Worm (Caenorhabditis elegans): Measurements from ENCODE around the gene pck-3.

The pck-3 gene

DNA sequence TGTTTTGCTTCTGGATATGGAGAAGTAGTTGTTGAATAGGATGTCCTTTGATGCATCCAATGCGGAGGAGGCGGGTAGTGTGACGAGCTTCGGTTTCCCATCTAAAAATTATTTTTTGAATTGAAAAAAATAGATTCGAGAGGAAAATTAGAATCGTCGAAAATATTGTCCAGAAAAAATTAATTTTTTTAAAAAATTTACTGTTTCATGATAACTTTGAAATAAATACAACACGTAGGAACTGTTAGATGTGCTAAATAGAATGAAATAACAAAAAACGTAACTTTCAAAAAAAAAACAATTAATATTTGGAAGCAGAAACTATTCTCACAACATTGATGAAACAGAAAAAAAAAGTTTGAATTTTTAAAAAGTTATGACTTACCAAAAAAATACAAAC is 36.6 kb upstream of the pck-3 start, which contains the start of gene C06E7.4:
Gene C06E7.4, minus strand, starts transcription at position 101 of the 400 bp plus-strand sequence.
- no peak for TF ChIP-seq hmg-11 (tag; optimal IDR thresholded peaks at IDR 0.05)
- TF ChIP-seq pha-4 (tag; optimal IDR thresholded peaks at IDR 0.05): no peak
- TF ChIP-seq egl-5 (tag; optimal IDR thresholded peaks at IDR 0.05): no peak
- no peak for TF ChIP-seq ceh-28 (tag; optimal IDR thresholded peaks at IDR 0.05)
- no peak for TF ChIP-seq snpc-4 (tag; optimal IDR thresholded peaks at IDR 0.05)
- TF ChIP-seq elt-3 (tag; optimal IDR thresholded peaks at IDR 0.05): no peak
- no peak for TF ChIP-seq elt-2 (tag; optimal IDR thresholded peaks at IDR 0.05)
- no peak for TF ChIP-seq nhr-76 (tag; optimal IDR thresholded peaks at IDR 0.05)
- no peak for TF ChIP-seq lsy-12 (tag; optimal IDR thresholded peaks at IDR 0.05)
- TF ChIP-seq nhr-67 (tag; optimal IDR thresholded peaks at IDR 0.05): no peak
- TF ChIP-seq mml-1 (tag; optimal IDR thresholded peaks at IDR 0.05): no peak
- TF ChIP-seq unc-62 (GFP tag; optimal IDR thresholded peaks at IDR 0.05): no peak
- TF ChIP-seq ztf-4 (tag; optimal IDR thresholded peaks at IDR 0.05): no peak
- no peak for TF ChIP-seq R02D3.7 (tag; optimal IDR thresholded peaks at IDR 0.05)
- TF ChIP-seq nhr-12 (tag; optimal IDR thresholded peaks at IDR 0.05): no peak
- no peak for TF ChIP-seq jun-1 (tag; optimal IDR thresholded peaks at IDR 0.05)
- no peak for TF ChIP-seq lin-39 (tag; optimal IDR thresholded peaks at IDR 0.05)
- TF ChIP-seq egl-27 (tag; optimal IDR thresholded peaks at IDR 0.05): no peak
- TF ChIP-seq ceh-82 (tag; optimal IDR thresholded peaks at IDR 0.05): no peak
- no peak for TF ChIP-seq tbx-2 (tag; optimal IDR thresholded peaks at IDR 0.05)

DNA sequence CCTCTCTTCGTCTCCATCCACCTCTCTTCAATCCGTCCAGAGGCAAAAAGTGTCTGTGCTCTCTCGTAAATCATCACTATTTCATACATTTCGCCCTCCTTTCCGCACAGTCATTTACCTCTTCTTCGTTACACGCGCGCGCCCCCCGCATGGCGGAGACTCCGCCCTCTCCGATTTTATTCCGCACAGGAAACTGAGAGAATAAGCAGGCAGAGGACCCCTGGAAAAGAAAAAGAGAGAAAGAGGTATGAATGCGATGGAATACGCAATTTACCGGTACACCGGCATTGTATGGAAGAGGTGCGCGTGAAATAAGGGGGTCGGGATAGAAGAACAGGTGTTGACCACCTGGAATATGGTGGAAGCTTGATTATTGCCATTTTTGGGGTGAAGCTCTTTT is 35.7 kb upstream of the pck-3 start:
- TF ChIP-seq nhr-76 (tag; optimal IDR thresholded peaks at IDR 0.05): no peak
- TF ChIP-seq ceh-28 (tag; optimal IDR thresholded peaks at IDR 0.05): no peak
- TF ChIP-seq zag-1 (tag; optimal IDR thresholded peaks at IDR 0.05): no peak
- no peak for TF ChIP-seq sea-2 (GFP tag; optimal IDR thresholded peaks at IDR 0.05)
- TF ChIP-seq R02D3.7 (tag; optimal IDR thresholded peaks at IDR 0.05): no peak
- TF ChIP-seq fkh-2 (tag; optimal IDR thresholded peaks at IDR 0.05): no peak
- TF ChIP-seq nhr-67 (tag; optimal IDR thresholded peaks at IDR 0.05): no peak
- TF ChIP-seq ama-1 (optimal IDR thresholded peaks at IDR 0.05): no peak
- TF ChIP-seq nfya-1 (tag; optimal IDR thresholded peaks at IDR 0.05; ENCODE audit: insufficient read depth): no peak
- TF ChIP-seq ceh-9 (tag; optimal IDR thresholded peaks at IDR 0.05): no peak
- TF ChIP-seq unc-62 (GFP tag; optimal IDR thresholded peaks at IDR 0.05): no peak
- no peak for TF ChIP-seq daf-12 (tag; optimal IDR thresholded peaks at IDR 0.05)
- no peak for TF ChIP-seq ztf-4 (tag; optimal IDR thresholded peaks at IDR 0.05)
- TF ChIP-seq fos-1 (tag; optimal IDR thresholded peaks at IDR 0.05): no peak
- TF ChIP-seq nhr-237 (tag; optimal IDR thresholded peaks at IDR 0.05): no peak
- TF ChIP-seq ceh-16 (tag; optimal IDR thresholded peaks at IDR 0.05): no peak
- TF ChIP-seq mdl-1 (tag; optimal IDR thresholded peaks at IDR 0.05): no peak
- no peak for TF ChIP-seq hmg-11 (tag; optimal IDR thresholded peaks at IDR 0.05)
- no peak for TF ChIP-seq elt-1 (tag; optimal IDR thresholded peaks at IDR 0.05)
- TF ChIP-seq egl-5 (tag; optimal IDR thresholded peaks at IDR 0.05): no peak

DNA sequence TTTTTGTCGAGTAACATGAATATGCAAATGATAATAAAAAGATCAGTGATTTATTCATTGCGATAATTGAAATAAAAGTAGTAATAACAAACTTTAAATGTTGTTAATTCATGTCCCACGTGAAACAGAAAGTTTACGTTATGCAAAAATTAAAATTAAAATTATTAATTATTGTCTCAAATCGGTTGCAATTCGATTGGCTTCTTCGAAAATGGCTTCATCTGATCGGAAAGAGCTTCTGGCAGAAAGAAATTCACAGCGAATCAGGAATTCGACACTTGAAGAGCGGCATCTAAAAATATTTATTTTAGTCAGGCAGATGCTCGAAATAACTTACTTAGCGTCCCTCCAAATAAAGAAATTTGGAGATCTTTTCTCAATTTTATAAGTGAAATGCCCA is 30.6 kb upstream of the pck-3 start, which contains the start of gene spe-27:
Gene spe-27, minus strand, starts transcription at position 101 of the 400 bp plus-strand sequence.
- TF ChIP-seq pha-4 (tag; optimal IDR thresholded peaks at IDR 0.05) (no peak), unc-39 (tag; optimal IDR thresholded peaks at IDR 0.05) (no peak), mdl-1 (tag; optimal IDR thresholded peaks at IDR 0.05) (no peak), daf-12 (tag; optimal IDR thresholded peaks at IDR 0.05) (no peak), elt-3 (tag; optimal IDR thresholded peaks at IDR 0.05) (no peak), nhr-28 (tag; optimal IDR thresholded peaks at IDR 0.05) (no peak), R02D3.7 (tag; optimal IDR thresholded peaks at IDR 0.05) (no peak)

DNA sequence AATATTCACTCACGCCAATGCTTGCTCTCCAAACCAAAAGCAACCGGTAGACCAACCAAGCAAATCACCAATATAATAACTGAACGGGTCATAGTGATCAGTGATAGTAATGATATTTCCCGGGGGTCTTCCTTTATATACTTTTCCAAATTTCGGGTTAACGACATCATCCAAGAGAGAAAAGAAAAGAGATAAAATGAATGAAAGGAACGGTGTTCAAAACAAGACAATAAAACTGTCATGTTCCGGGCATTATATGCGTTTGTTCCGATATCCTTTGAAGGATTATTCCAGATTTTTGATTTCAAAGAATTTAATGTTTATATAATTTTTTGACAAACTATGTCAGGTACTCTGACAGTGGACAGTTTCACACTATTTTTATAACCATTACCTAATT is 29.3 kb upstream of the pck-3 start, which contains the start of gene C06E7.88:
Gene C06E7.88, minus strand, starts transcription at position 101 of the 400 bp plus-strand sequence.
- no peak for TF ChIP-seq lsy-12 (tag; optimal IDR thresholded peaks at IDR 0.05)
- TF ChIP-seq elt-3 (tag; optimal IDR thresholded peaks at IDR 0.05): no peak
- no peak for TF ChIP-seq nhr-28 (tag; optimal IDR thresholded peaks at IDR 0.05)
- no peak for TF ChIP-seq nhr-76 (tag; optimal IDR thresholded peaks at IDR 0.05)
- no peak for TF ChIP-seq ztf-4 (tag; optimal IDR thresholded peaks at IDR 0.05)
- TF ChIP-seq pha-4 (tag; optimal IDR thresholded peaks at IDR 0.05): no peak
- no peak for TF ChIP-seq ceh-9 (tag; optimal IDR thresholded peaks at IDR 0.05)
- TF ChIP-seq eor-1 (tag; optimal IDR thresholded peaks at IDR 0.05): no peak

DNA sequence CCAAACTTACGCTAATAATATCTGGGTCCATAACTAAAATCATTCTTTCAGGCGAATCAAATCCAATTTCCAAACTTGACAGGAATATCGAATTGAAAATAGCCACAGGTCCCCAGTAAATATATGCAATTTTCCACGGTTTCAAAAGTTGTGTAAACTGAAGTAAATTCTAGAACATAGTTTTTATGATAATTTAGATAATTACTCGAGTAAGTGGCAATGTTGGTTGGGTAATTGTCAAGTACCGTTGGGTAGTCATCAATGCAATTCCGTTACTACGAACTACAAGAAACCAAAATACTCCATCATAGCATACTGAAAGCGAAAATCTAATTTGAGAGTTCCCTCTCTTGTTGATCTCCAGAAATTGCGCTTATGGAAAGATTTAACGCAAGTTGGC is 27.1 kb upstream of the pck-3 start:
- TF ChIP-seq nhr-28 (tag; optimal IDR thresholded peaks at IDR 0.05): no peak

Measured in whole organism, L3 larva.